Fruit fly (Drosophila melanogaster): ENCODE measurements around the gene Adhr.

Gene Adhr

dm6 chr2L:14612998-14613955 lies 2.1 kb upstream of the Adhr start (continued):
- peak; percentile 47; the same call in 2 of the 3 replicates for TF ChIP-seq CG2199 (GFP tag; IDR thresholded peaks at IDR 0.05)
- TF ChIP-seq sens (GFP tag) = peak; percentile 88
- TF ChIP-seq CG16815 (GFP tag; optimal IDR thresholded peaks at IDR 0.05) = peak; percentile 78
- TF ChIP-seq dimm (GFP tag; IDR thresholded peaks at IDR 0.05) = 0 out of 2 replicates have a peak, but pooled peaks have one; percentile 13
- peak; percentile 70; the same call in 2 of the 3 replicates for TF ChIP-seq tgo (GFP tag; IDR thresholded peaks at IDR 0.05)
- peak; percentile 84 for TF ChIP-seq dysf (GFP tag; IDR thresholded peaks at IDR 0.05)
- peak; percentile 21; the same call in 1 of the 2 replicates for TF ChIP-seq CG4404 (GFP tag; IDR thresholded peaks at IDR 0.05)
- peak; percentile 34 for TF ChIP-seq jumu (GFP tag; optimal IDR thresholded peaks at IDR 0.05)
- no peak for TF ChIP-seq CkIIα-i1 (GFP tag; IDR thresholded peaks at IDR 0.05)
- TF ChIP-seq tll (GFP tag; optimal IDR thresholded peaks at IDR 0.05) = no peak
- peak; percentile 93 for TF ChIP-seq CG30403 (GFP tag; optimal IDR thresholded peaks at IDR 0.05)
- TF ChIP-seq zfh1 (GFP tag; IDR thresholded peaks at IDR 0.05) = peak; percentile 54; the same call in 2 of the 3 replicates
- TF ChIP-seq CG11456 (GFP tag; IDR thresholded peaks at IDR 0.05) = no peak
- no peak for TF ChIP-seq BEAF-32 (GFP tag; optimal IDR thresholded peaks at IDR 0.05)
- TF ChIP-seq Atf-2 (GFP tag; optimal IDR thresholded peaks at IDR 0.05) = no peak
- peak; percentile 55 for TF ChIP-seq esg (GFP tag; conservative IDR thresholded peaks at IDR 0.05)
- no peak for TF ChIP-seq crc (GFP tag; optimal IDR thresholded peaks at IDR 0.05)
- peak; percentile 89 for TF ChIP-seq CG14710 (tag; optimal IDR thresholded peaks at IDR 0.05)
- TF ChIP-seq kay (GFP tag; optimal IDR thresholded peaks at IDR 0.05) = peak; percentile 67
- no peak for TF ChIP-seq slp2 (GFP tag; optimal IDR thresholded peaks at IDR 0.05)
- TF ChIP-seq Meics (GFP tag; optimal IDR thresholded peaks at IDR 0.05) = peak; percentile 90
- TF ChIP-seq shn (GFP tag; optimal IDR thresholded peaks at IDR 0.05) = peak; percentile 2
- no peak for TF ChIP-seq gcm2 (GFP tag; optimal IDR thresholded peaks at IDR 0.05)
- no peak for TF ChIP-seq CG9797 (GFP tag; optimal IDR thresholded peaks at IDR 0.05)
- TF ChIP-seq seq (GFP tag; IDR thresholded peaks at IDR 0.05) = peak; percentile 72
- peak; percentile 82 for TF ChIP-seq Abd-B (GFP tag; optimal IDR thresholded peaks at IDR 0.05)
- TF ChIP-seq CG5245 (GFP tag; optimal IDR thresholded peaks at IDR 0.05) = no peak
- TF ChIP-seq Dfd (GFP tag; optimal IDR thresholded peaks at IDR 0.05) = no peak
- TF ChIP-seq gem (tag; optimal IDR thresholded peaks at IDR 0.05) = peak; percentile 94
- peak; percentile 75 for TF ChIP-seq nerfin-1 (tag; optimal IDR thresholded peaks at IDR 0.05)
- peak; percentile 85 for TF ChIP-seq row (GFP tag; IDR thresholded peaks at IDR 0.05)
- TF ChIP-seq HLH54F (GFP tag; optimal IDR thresholded peaks at IDR 0.05) = peak; percentile 25
- TF ChIP-seq Rx (GFP tag; IDR thresholded peaks at IDR 0.05) = 0 out of 2 replicates have a peak, but pooled peaks have one; percentile 7
- TF ChIP-seq CG15479 (GFP tag; optimal IDR thresholded peaks at IDR 0.05) = no peak
- peak; percentile 28 for TF ChIP-seq slou (GFP tag; optimal IDR thresholded peaks at IDR 0.05)
- peak; percentile 71 for TF ChIP-seq Spps (tag; optimal IDR thresholded peaks at IDR 0.05)
- TF ChIP-seq dati (GFP tag; IDR thresholded peaks at IDR 0.05) = no peak
- TF ChIP-seq bab2 (GFP tag; optimal IDR thresholded peaks at IDR 0.05) = peak; percentile 68
- peak; percentile 48 for TF ChIP-seq Oaz (GFP tag; IDR thresholded peaks at IDR 0.05)
- TF ChIP-seq so (GFP tag; IDR thresholded peaks at IDR 0.05) = peak; percentile 69; the same call in 1 of the 3 replicates
- TF ChIP-seq CG11085 (GFP tag; IDR thresholded peaks at IDR 0.05) = no peak
- peak; percentile 84 for TF ChIP-seq Med (GFP tag)
- peak; percentile 60 for TF ChIP-seq CG15696 (tag; optimal IDR thresholded peaks at IDR 0.05)
- TF ChIP-seq lmd (GFP tag; IDR thresholded peaks at IDR 0.05) = peak; percentile 68
- TF ChIP-seq lab (GFP tag; optimal IDR thresholded peaks at IDR 0.05) = peak; percentile 88
- 0 out of 2 replicates have a peak, but pooled peaks have one; percentile 4 for TF ChIP-seq NFAT (GFP tag; IDR thresholded peaks at IDR 0.05)
- TF ChIP-seq CG3847 (GFP tag; IDR thresholded peaks at IDR 0.05) = peak; percentile 68
- TF ChIP-seq D (optimal IDR thresholded peaks at IDR 0.05) = no peak
- TF ChIP-seq D (GFP tag; optimal IDR thresholded peaks at IDR 0.05) = peak; percentile 83
